ENCODE assay signal across 5 worm cellular contexts in genomic region chrIV:3519352-3519751, ce11.
A peak's percentile ranks its signal among the peaks of the same experiment; 100 is the strongest.
TF ChIP-seq lines count a peak whose summit lies in the region.

No protein-coding gene starts in this region.

TF ChIP-seq in whole organism, L1 larva, 84 proteins besides CTCF, POLR2A, EP300 and RAD21 (continued from another document and continues in another):
- TF ChIP-seq lsy-2 (tag; optimal IDR thresholded peaks at IDR 0.05; lab: Kevin White, UChicago) (peak; percentile 31 to 60), nhr-237 (tag; optimal IDR thresholded peaks at IDR 0.05; lab: Kevin White, UChicago) (no peak), ama-1 (optimal IDR thresholded peaks at IDR 0.05; lab: Kevin White, UChicago) (no peak), ceh-8 (GFP tag; optimal IDR thresholded peaks at IDR 0.05; lab: Kevin White, UChicago) (peak; percentile 0), jun-1 (tag; optimal IDR thresholded peaks at IDR 0.05; lab: Kevin White, UChicago) (no peak), elt-3 (tag; optimal IDR thresholded peaks at IDR 0.05; lab: Kevin White, UChicago) (no peak), pax-3 (tag; optimal IDR thresholded peaks at IDR 0.05; lab: Kevin White, UChicago) (no peak), lin-39 (tag; optimal IDR thresholded peaks at IDR 0.05; lab: Kevin White, UChicago) (no peak), swsn-7 (tag; optimal IDR thresholded peaks at IDR 0.05; lab: Kevin White, UChicago) (peak; percentile 76), nhr-28 (tag; optimal IDR thresholded peaks at IDR 0.05; lab: Kevin White, UChicago) (no peak), hlh-4 (tag; optimal IDR thresholded peaks at IDR 0.05; lab: Kevin White, UChicago) (no peak), ceh-63 (GFP tag; optimal IDR thresholded peaks at IDR 0.05; lab: Kevin White, UChicago) (no peak), nhr-90 (tag; optimal IDR thresholded peaks at IDR 0.05; lab: Kevin White, UChicago; ENCODE audit: poor library complexity) (peak; percentile 1), ceh-90 (tag; optimal IDR thresholded peaks at IDR 0.05; lab: Kevin White, UChicago) (no peak), unc-86 (tag; optimal IDR thresholded peaks at IDR 0.05; lab: Kevin White, UChicago) (peak; percentile 63), zip-4 (GFP tag; optimal IDR thresholded peaks at IDR 0.05; lab: Kevin White, UChicago) (no peak), xbp-1 (tag; optimal IDR thresholded peaks at IDR 0.05; lab: Kevin White, UChicago) (peak; percentile 48), fos-1 (tag; optimal IDR thresholded peaks at IDR 0.05; lab: Kevin White, UChicago) (no peak), irx-1 (tag; optimal IDR thresholded peaks at IDR 0.05; lab: Kevin White, UChicago) (no peak), sptf-1 (tag; optimal IDR thresholded peaks at IDR 0.05; lab: Kevin White, UChicago) (no peak), lin-35 (GFP tag; optimal IDR thresholded peaks at IDR 0.05; lab: Kevin White, UChicago) (peak; percentile 16 to 28), lin-15B (tag; optimal IDR thresholded peaks at IDR 0.05; lab: Kevin White, UChicago) (no peak), Y116A8C.19 (tag; optimal IDR thresholded peaks at IDR 0.05; lab: Kevin White, UChicago; ENCODE audit: borderline replicate concordance) (no peak), zag-1 (tag; optimal IDR thresholded peaks at IDR 0.05; lab: Kevin White, UChicago) (no peak), rnt-1 (tag; optimal IDR thresholded peaks at IDR 0.05; lab: Kevin White, UChicago) (no peak), snu-23 (GFP tag; optimal IDR thresholded peaks at IDR 0.05; lab: Kevin White, UChicago) (peak; percentile 60), unc-98 (GFP tag; IDR thresholded peaks at IDR 0.05; lab: Robert Waterston, UW) (no peak)

TF ChIP-seq in whole organism, L2 larva, 48 proteins besides CTCF, POLR2A, EP300 and RAD21 (continued from another document):
- TF ChIP-seq nhr-21 (tag; optimal IDR thresholded peaks at IDR 0.05; lab: Kevin White, UChicago): no peak
- no peak for TF ChIP-seq elt-3 (tag; optimal IDR thresholded peaks at IDR 0.05; lab: Kevin White, UChicago)
- TF ChIP-seq mdl-1 (tag; optimal IDR thresholded peaks at IDR 0.05; lab: Kevin White, UChicago): no peak
- TF ChIP-seq unc-39 (tag; optimal IDR thresholded peaks at IDR 0.05; lab: Kevin White, UChicago): no peak
- no peak for TF ChIP-seq blmp-1 (tag; optimal IDR thresholded peaks at IDR 0.05; lab: Kevin White, UChicago; ENCODE audit: insufficient read depth)
- peak; percentile 47 for TF ChIP-seq sem-4 (tag; optimal IDR thresholded peaks at IDR 0.05; lab: Kevin White, UChicago)
- TF ChIP-seq mbf-1 (tag; optimal IDR thresholded peaks at IDR 0.05; lab: Kevin White, UChicago): no peak
- peak; percentile 20 to 62 for TF ChIP-seq lsy-2 (tag; optimal IDR thresholded peaks at IDR 0.05; lab: Kevin White, UChicago)
- TF ChIP-seq ceh-82 (tag; optimal IDR thresholded peaks at IDR 0.05; lab: Kevin White, UChicago): no peak
- TF ChIP-seq C34F6.9 (tag; optimal IDR thresholded peaks at IDR 0.05; lab: Kevin White, UChicago): peak; percentile 52
- TF ChIP-seq unc-55 (GFP tag; optimal IDR thresholded peaks at IDR 0.05; lab: Kevin White, UChicago): peak; percentile 51
- TF ChIP-seq ama-1 (optimal IDR thresholded peaks at IDR 0.05; lab: Kevin White, UChicago): no peak
- TF ChIP-seq lin-11 (tag; optimal IDR thresholded peaks at IDR 0.05; lab: Kevin White, UChicago): no peak
- TF ChIP-seq F13H6.1 (tag; optimal IDR thresholded peaks at IDR 0.05; lab: Kevin White, UChicago): peak; percentile 43
- no peak for TF ChIP-seq ceh-16 (tag; optimal IDR thresholded peaks at IDR 0.05; lab: Kevin White, UChicago)
- peak; percentile 53 for TF ChIP-seq zag-1 (tag; optimal IDR thresholded peaks at IDR 0.05; lab: Kevin White, UChicago)
- TF ChIP-seq ztf-4 (tag; optimal IDR thresholded peaks at IDR 0.05; lab: Kevin White, UChicago): no peak
- no peak for TF ChIP-seq ztf-11 (tag; optimal IDR thresholded peaks at IDR 0.05; lab: Kevin White, UChicago)
- peak; percentile 29 for TF ChIP-seq gmeb-1 (tag; optimal IDR thresholded peaks at IDR 0.05; lab: Kevin White, UChicago)
- TF ChIP-seq egl-27 (tag; optimal IDR thresholded peaks at IDR 0.05; lab: Kevin White, UChicago): peak; percentile 35
- peak; percentile 24 for TF ChIP-seq mab-5 (tag; optimal IDR thresholded peaks at IDR 0.05; lab: Kevin White, UChicago)
- no peak for TF ChIP-seq lin-13 (GFP tag; optimal IDR thresholded peaks at IDR 0.05; lab: Kevin White, UChicago)
- TF ChIP-seq dmd-4 (tag; optimal IDR thresholded peaks at IDR 0.05; lab: Kevin White, UChicago): no peak
- peak; percentile 8 for TF ChIP-seq sma-9 (GFP tag; optimal IDR thresholded peaks at IDR 0.05; lab: Kevin White, UChicago)
- no peak for TF ChIP-seq sma-9 (tag; optimal IDR thresholded peaks at IDR 0.05; lab: Kevin White, UChicago)
- TF ChIP-seq Y55F3AM.14 (GFP tag; optimal IDR thresholded peaks at IDR 0.05; lab: Kevin White, UChicago): no peak
- no peak for TF ChIP-seq nhr-129 (tag; optimal IDR thresholded peaks at IDR 0.05; lab: Kevin White, UChicago)
- TF ChIP-seq crh-2 (tag; optimal IDR thresholded peaks at IDR 0.05; lab: Kevin White, UChicago): no peak
- TF ChIP-seq peb-1 (tag; optimal IDR thresholded peaks at IDR 0.05; lab: Kevin White, UChicago): no peak

TF ChIP-seq in whole organism, L3 larva, 47 proteins besides CTCF, POLR2A, EP300 and RAD21 (continued from another document):
- TF ChIP-seq elt-3 (tag; optimal IDR thresholded peaks at IDR 0.05; lab: Kevin White, UChicago): no peak
- TF ChIP-seq nhr-23 (tag; optimal IDR thresholded peaks at IDR 0.05; lab: Kevin White, UChicago): peak; percentile 30
- no peak for TF ChIP-seq nhr-28 (tag; optimal IDR thresholded peaks at IDR 0.05; lab: Kevin White, UChicago)
- no peak for TF ChIP-seq eor-1 (tag; optimal IDR thresholded peaks at IDR 0.05; lab: Kevin White, UChicago)
- TF ChIP-seq daf-12 (tag; optimal IDR thresholded peaks at IDR 0.05; lab: Kevin White, UChicago): no peak
TF ChIP-seq in whole organism, L3 larva: peak in this region for 7.

TF ChIP-seq in whole organism, L4 larva, 104 proteins besides CTCF, POLR2A, EP300 and RAD21 (continued from another document and continues in another):
- TF ChIP-seq hlh-30 (tag; optimal IDR thresholded peaks at IDR 0.05; lab: Kevin White, UChicago; ENCODE audit: insufficient read depth): peak; percentile 11
- no peak for TF ChIP-seq php-3 (GFP tag; IDR thresholded peaks at IDR 0.05; lab: Robert Waterston, UW)
- TF ChIP-seq F26F4.8 (GFP tag; conservative IDR thresholded peaks at IDR 0.05; lab: Robert Waterston, UW): no peak
- peak; percentile 36 for TF ChIP-seq rbr-2 (tag; optimal IDR thresholded peaks at IDR 0.05; lab: Kevin White, UChicago)
- TF ChIP-seq aha-1 (tag; lab: Kevin White, UChicago): peak; percentile 63
- TF ChIP-seq mes-2 (tag; optimal IDR thresholded peaks at IDR 0.05; lab: Kevin White, UChicago; ENCODE audit: poor library complexity, severe bottlenecking): peak; percentile 43
- TF ChIP-seq cey-2 (tag; optimal IDR thresholded peaks at IDR 0.05; lab: Kevin White, UChicago; ENCODE audit: borderline replicate concordance, insufficient read depth): no peak
- no peak for TF ChIP-seq ztf-11 (tag; optimal IDR thresholded peaks at IDR 0.05; lab: Kevin White, UChicago)
- no peak for TF ChIP-seq egl-43 (GFP tag; IDR thresholded peaks at IDR 0.05; lab: Robert Waterston, UW)
- no peak for TF ChIP-seq ztf-7 (tag; optimal IDR thresholded peaks at IDR 0.05; lab: Kevin White, UChicago)
- no peak for TF ChIP-seq Y5F2A.4 (GFP tag; optimal IDR thresholded peaks at IDR 0.05; lab: Kevin White, UChicago)
- no peak for TF ChIP-seq tag-97 (GFP tag; IDR thresholded peaks at IDR 0.05; lab: Robert Waterston, UW)
- TF ChIP-seq snpc-4 (tag; optimal IDR thresholded peaks at IDR 0.05; lab: Kevin White, UChicago): peak; percentile 47
- TF ChIP-seq nhr-111 (GFP tag; optimal IDR thresholded peaks at IDR 0.05; lab: Kevin White, UChicago): no peak
- no peak for TF ChIP-seq mep-1 (tag; optimal IDR thresholded peaks at IDR 0.05; lab: Kevin White, UChicago)
- TF ChIP-seq zag-1 (tag; optimal IDR thresholded peaks at IDR 0.05; lab: Kevin White, UChicago): no peak
- TF ChIP-seq daf-12 (tag; optimal IDR thresholded peaks at IDR 0.05; lab: Kevin White, UChicago): no peak
- no peak for TF ChIP-seq dmd-9 (GFP tag; IDR thresholded peaks at IDR 0.05; lab: Robert Waterston, UW)
- TF ChIP-seq D1046.2 (GFP tag; IDR thresholded peaks at IDR 0.05; lab: Robert Waterston, UW): no peak
- no peak for TF ChIP-seq lin-13 (GFP tag; optimal IDR thresholded peaks at IDR 0.05; lab: Kevin White, UChicago)
- no peak for TF ChIP-seq mxl-2 (GFP tag; conservative IDR thresholded peaks at IDR 0.05; lab: Robert Waterston, UW)
- no peak for TF ChIP-seq ceh-32 (tag; optimal IDR thresholded peaks at IDR 0.05; lab: Kevin White, UChicago; ENCODE audit: poor library complexity)
- no peak for TF ChIP-seq mdl-1 (tag; optimal IDR thresholded peaks at IDR 0.05; lab: Kevin White, UChicago)
- TF ChIP-seq hmg-1.1 (GFP tag; IDR thresholded peaks at IDR 0.05; lab: Robert Waterston, UW): peak; percentile 72
- 0 out of 2 replicates have a peak, but pooled peaks have one; percentile 40 for TF ChIP-seq set-16 (GFP tag; IDR thresholded peaks at IDR 0.05; lab: Robert Waterston, UW)
- peak in 1 of 2 experiments; percentile 49 for TF ChIP-seq lsy-2 (tag; optimal IDR thresholded peaks at IDR 0.05; lab: Kevin White, UChicago)
- TF ChIP-seq F37D6.2 (tag; optimal IDR thresholded peaks at IDR 0.05; lab: Kevin White, UChicago): no peak
- no peak for TF ChIP-seq snpc-1.2 (GFP tag; IDR thresholded peaks at IDR 0.05; lab: Robert Waterston, UW)
- no peak for TF ChIP-seq nhr-11 (tag; optimal IDR thresholded peaks at IDR 0.05; lab: Kevin White, UChicago)
- TF ChIP-seq F49E8.2 (tag; optimal IDR thresholded peaks at IDR 0.05; lab: Kevin White, UChicago; ENCODE audit: borderline replicate concordance): no peak
- TF ChIP-seq dmd-6 (GFP tag; IDR thresholded peaks at IDR 0.05; lab: Robert Waterston, UW): no peak
- 0 out of 2 replicates have a peak, but pooled peaks have one; percentile 12 for TF ChIP-seq lin-1 (GFP tag; IDR thresholded peaks at IDR 0.05; lab: Robert Waterston, UW)
- TF ChIP-seq attf-4 (tag; optimal IDR thresholded peaks at IDR 0.05; lab: Kevin White, UChicago): no peak
- TF ChIP-seq hif-1 (tag; optimal IDR thresholded peaks at IDR 0.05; lab: Kevin White, UChicago): no peak
- TF ChIP-seq daf-8 (GFP tag; IDR thresholded peaks at IDR 0.05; lab: Robert Waterston, UW): no peak
- no peak for TF ChIP-seq nhr-42 (GFP tag; IDR thresholded peaks at IDR 0.05; lab: Robert Waterston, UW)
- TF ChIP-seq zfp-3 (GFP tag; conservative IDR thresholded peaks at IDR 0.05; lab: Robert Waterston, UW): no peak
- TF ChIP-seq gei-8 (GFP tag; optimal IDR thresholded peaks at IDR 0.05; lab: Kevin White, UChicago): no peak
- TF ChIP-seq ceh-82 (tag; optimal IDR thresholded peaks at IDR 0.05; lab: Kevin White, UChicago): no peak
- TF ChIP-seq unc-130 (GFP tag; optimal IDR thresholded peaks at IDR 0.05; lab: Kevin White, UChicago): no peak
- TF ChIP-seq ctbp-1 (GFP tag; IDR thresholded peaks at IDR 0.05; lab: Robert Waterston, UW): no peak

TF ChIP-seq in whole organism, late embryonic, 69 proteins besides CTCF, POLR2A, EP300 and RAD21 (continued from another document):
- TF ChIP-seq ztf-16 (tag; optimal IDR thresholded peaks at IDR 0.05; lab: Kevin White, UChicago) (no peak), pag-3 (tag; optimal IDR thresholded peaks at IDR 0.05; lab: Kevin White, UChicago; ENCODE audit: borderline replicate concordance) (no peak), ceh-48 (tag; optimal IDR thresholded peaks at IDR 0.05; lab: Kevin White, UChicago) (no peak), K02D7.2 (tag; optimal IDR thresholded peaks at IDR 0.05; lab: Kevin White, UChicago) (no peak), fkh-10 (GFP tag; optimal IDR thresholded peaks at IDR 0.05; lab: Kevin White, UChicago) (no peak), ceh-9 (tag; optimal IDR thresholded peaks at IDR 0.05; lab: Kevin White, UChicago) (no peak), tbx-2 (tag; optimal IDR thresholded peaks at IDR 0.05; lab: Kevin White, UChicago) (no peak)
